Fruit fly (Drosophila melanogaster): ENCODE data around the gene Sarm.

Gene Sarm

DNA sequence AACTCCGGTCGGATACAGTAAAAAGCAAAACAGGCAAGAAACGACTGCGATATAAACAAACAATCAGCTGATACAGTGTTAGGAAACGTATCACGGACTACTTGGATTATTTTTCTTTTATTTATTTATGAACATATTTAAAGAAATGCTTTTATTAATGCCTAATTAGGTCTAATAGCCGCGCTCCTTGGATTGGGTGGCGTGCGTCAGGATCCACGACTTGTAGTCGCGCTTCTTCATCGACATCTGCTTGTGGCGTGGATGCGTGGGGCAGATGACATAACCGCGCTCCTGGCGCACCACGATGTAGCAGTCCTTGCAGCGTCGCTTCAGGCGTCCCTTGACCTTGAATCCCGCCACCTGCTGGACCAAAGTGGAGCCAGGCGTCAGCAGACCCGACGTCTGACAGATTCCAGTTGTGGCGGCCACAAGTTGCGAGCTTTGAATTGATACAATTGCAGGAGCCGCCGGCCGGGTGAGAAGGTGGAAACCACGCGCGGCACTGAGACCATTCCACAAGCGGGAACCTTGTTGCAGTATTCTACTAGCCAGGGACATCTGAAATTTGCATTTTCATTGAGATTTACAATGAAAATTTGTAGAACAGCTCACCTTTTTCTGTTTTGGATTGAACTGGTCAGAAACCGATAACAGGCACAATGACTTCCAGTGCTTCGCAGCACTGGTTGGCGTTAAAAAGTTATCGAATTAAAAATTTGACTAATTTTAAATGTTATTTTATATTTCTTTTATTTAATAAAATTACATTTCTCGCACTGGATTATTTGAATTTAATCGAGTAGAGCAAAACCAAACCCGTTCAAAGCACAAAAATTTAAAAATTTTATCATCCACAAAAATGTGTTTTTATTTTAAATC lies 61.0 kb downstream of the Sarm start, which contains the start of the genes CG7550 and mRpL36 (continued):
- TF ChIP-seq CG2116 (GFP tag; optimal IDR thresholded peaks at IDR 0.05), result peak; percentile 21

DNA sequence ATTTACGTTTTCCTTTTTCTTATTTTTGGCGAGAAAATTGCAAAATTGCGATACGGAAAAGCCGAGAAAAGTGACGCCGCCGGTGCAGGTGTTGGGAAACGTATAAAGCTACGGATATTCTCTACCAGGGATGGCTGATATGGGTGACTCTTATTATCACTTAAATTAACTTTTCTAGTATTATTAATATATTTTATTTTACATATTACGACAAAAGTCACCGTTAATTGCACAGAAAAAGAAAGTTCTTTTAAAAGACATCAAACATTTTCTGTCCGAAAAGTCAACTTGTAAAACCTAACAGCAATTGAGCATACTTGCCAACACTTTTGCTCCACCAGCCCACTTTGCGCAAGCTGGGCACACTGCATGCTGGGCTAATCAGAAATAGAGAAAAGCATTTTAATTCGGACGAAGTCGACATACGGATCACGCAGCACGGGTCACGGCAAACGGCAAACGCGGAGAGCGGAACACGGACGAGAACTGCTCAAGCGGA lies 64.1 kb downstream of the Sarm start, which contains the start of the genes Cds and Uba2:
Gene Cds (plus strand): TSS at position 51 of the 499 bp plus-strand sequence.
Gene Uba2 (minus strand): TSS at position 107 of the 499 bp plus-strand sequence.
- TF ChIP-seq lmd (GFP tag; IDR thresholded peaks at IDR 0.05) (peak; percentile 91), Opbp (GFP tag; IDR thresholded peaks at IDR 0.05; ENCODE audit: partially characterized antibody) (peak; percentile 50; the same call in 1 of the 3 replicates), Hr3 (GFP tag; optimal IDR thresholded peaks at IDR 0.05) (peak; percentile 95), CG2889 (GFP tag; IDR thresholded peaks at IDR 0.05) (peak; percentile 81), Fer3 (tag; optimal IDR thresholded peaks at IDR 0.05) (peak; percentile 94), Xbp1 (GFP tag; optimal IDR thresholded peaks at IDR 0.05) (peak; percentile 95), CG7271 (tag; optimal IDR thresholded peaks at IDR 0.05) (peak; percentile 74), maf-S (GFP tag; optimal IDR thresholded peaks at IDR 0.05) (peak; percentile 54), Kr (GFP tag; optimal IDR thresholded peaks at IDR 0.05) (no peak), pan (optimal IDR thresholded peaks at IDR 0.05) (no peak), pan (GFP tag; optimal IDR thresholded peaks at IDR 0.05 in 1 of 2, IDR thresholded peaks at IDR 0.05 in 1 of 2) (peak in 1 of 2 experiments; percentile 91), ERR (GFP tag; optimal IDR thresholded peaks at IDR 0.05) (no peak), CG4404 (GFP tag; IDR thresholded peaks at IDR 0.05) (peak; percentile 91), CG10321 (GFP tag; IDR thresholded peaks at IDR 0.05) (0 out of 2 replicates have a peak, but pooled peaks have one; percentile 22), Pdp1 (GFP tag; optimal IDR thresholded peaks at IDR 0.05) (peak; percentile 69 to 80), CG12942 (GFP tag; optimal IDR thresholded peaks at IDR 0.05) (peak; percentile 94), CG8290 (GFP tag; optimal IDR thresholded peaks at IDR 0.05) (peak; percentile 82), CG8290 (tag; optimal IDR thresholded peaks at IDR 0.05) (peak; percentile 61 to 83), cas (GFP tag; IDR thresholded peaks at IDR 0.05) (peak; percentile 83), B-H1 (GFP tag; IDR thresholded peaks at IDR 0.05) (peak; percentile 76), CG7928 (GFP tag; optimal IDR thresholded peaks at IDR 0.05) (peak; percentile 92), CG2116 (GFP tag; optimal IDR thresholded peaks at IDR 0.05) (peak; percentile 91), Dad (GFP tag; optimal IDR thresholded peaks at IDR 0.05) (peak; percentile 57), lbe (GFP tag; optimal IDR thresholded peaks at IDR 0.05) (peak; percentile 91), knrl (GFP tag; IDR thresholded peaks at IDR 0.05; ENCODE audit: partially characterized antibody) (peak; percentile 57; the same call in 2 of the 3 replicates), exex (tag; optimal IDR thresholded peaks at IDR 0.05) (peak; percentile 81), crc (GFP tag; optimal IDR thresholded peaks at IDR 0.05) (peak; percentile 32), cg (GFP tag; optimal IDR thresholded peaks at IDR 0.05) (no peak), p53 (GFP tag; optimal IDR thresholded peaks at IDR 0.05) (peak; percentile 40), CG13775 (GFP tag; optimal IDR thresholded peaks at IDR 0.05) (peak; percentile 95), Lim3 (GFP tag; IDR thresholded peaks at IDR 0.05) (no peak), ken (GFP tag; IDR thresholded peaks at IDR 0.05) (peak; percentile 90), CG17802 (tag; optimal IDR thresholded peaks at IDR 0.05) (peak; percentile 51), trem (tag; optimal IDR thresholded peaks at IDR 0.05) (peak; percentile 85), bowl (GFP tag; IDR thresholded peaks at IDR 0.05) (no peak), hb (GFP tag; IDR thresholded peaks at IDR 0.05; ENCODE audit: partially characterized antibody) (no peak), CG12155 (GFP tag; optimal IDR thresholded peaks at IDR 0.05) (peak; percentile 94), CG6765 (GFP tag; optimal IDR thresholded peaks at IDR 0.05) (peak; percentile 89), CG12104 (GFP tag; optimal IDR thresholded peaks at IDR 0.05) (peak; percentile 91), CG8944 (GFP tag; optimal IDR thresholded peaks at IDR 0.05) (peak; percentile 69), pho (GFP tag; optimal IDR thresholded peaks at IDR 0.05) (peak; percentile 80), CG1529 (GFP tag; optimal IDR thresholded peaks at IDR 0.05) (peak; percentile 73), org-1 (GFP tag; optimal IDR thresholded peaks at IDR 0.05) (peak; percentile 79), rib (GFP tag; IDR thresholded peaks at IDR 0.05) (peak; percentile 87), so (GFP tag; IDR thresholded peaks at IDR 0.05) (peak; percentile 79; the same call in 2 of the 3 replicates), CG2199 (GFP tag; IDR thresholded peaks at IDR 0.05) (0 out of 3 replicates have a peak, but pooled peaks have one; percentile 8), Dip3 (GFP tag; optimal IDR thresholded peaks at IDR 0.05) (peak; percentile 73)

Data from whole organism, embryonic.